Worm (Caenorhabditis elegans): Measurements from ENCODE around the gene ZK666.2.
A peak's percentile ranks its signal among the peaks of the same experiment; 100 is the strongest.

The ZK666.2 gene

ce11 chrII:10502491-10503063 lies 30.9 kb upstream of the ZK666.2 start, which contains the start of gene myrf-1 (continued):
- TF ChIP-seq T20F7.1 (GFP tag; optimal IDR thresholded peaks at IDR 0.05) (peak; percentile 44), ztf-7 (tag; optimal IDR thresholded peaks at IDR 0.05) (peak; percentile 36), fkh-10 (GFP tag; optimal IDR thresholded peaks at IDR 0.05) (peak; percentile 7), Y75B8A.6 (GFP tag; IDR thresholded peaks at IDR 0.05) (no peak), ceh-44 (GFP tag; IDR thresholded peaks at IDR 0.05) (0 out of 2 replicates have a peak, but pooled peaks have one; percentile 42)

ce11 chrII:10501578-10501977 lies 29.9 kb upstream of the ZK666.2 start:
- no peak for TF ChIP-seq zfp-2 (tag; optimal IDR thresholded peaks at IDR 0.05)
- no peak for TF ChIP-seq unc-39 (tag; optimal IDR thresholded peaks at IDR 0.05)
- TF ChIP-seq tra-1 (GFP tag; IDR thresholded peaks at IDR 0.05): no peak
- no peak for TF ChIP-seq lin-15B (tag; optimal IDR thresholded peaks at IDR 0.05)
- TF ChIP-seq F26F4.8 (GFP tag; conservative IDR thresholded peaks at IDR 0.05): no peak
- TF ChIP-seq F10B5.3 (tag; optimal IDR thresholded peaks at IDR 0.05): no peak
- TF ChIP-seq nhr-76 (tag; optimal IDR thresholded peaks at IDR 0.05): no peak
- TF ChIP-seq ztf-11 (tag; optimal IDR thresholded peaks at IDR 0.05): no peak
- TF ChIP-seq dmd-9 (GFP tag; IDR thresholded peaks at IDR 0.05): no peak
- TF ChIP-seq unc-62 (GFP tag; optimal IDR thresholded peaks at IDR 0.05 in 1 of 2): peak in 1 of 2 experiments; percentile 75
- TF ChIP-seq unc-62 (tag; optimal IDR thresholded peaks at IDR 0.05): no peak
- TF ChIP-seq Y48G9A.11 (GFP tag; IDR thresholded peaks at IDR 0.05): no peak
- TF ChIP-seq nhr-42 (GFP tag; IDR thresholded peaks at IDR 0.05): 0 out of 2 replicates have a peak, but pooled peaks have one; percentile 5
- TF ChIP-seq nhr-10 (tag; optimal IDR thresholded peaks at IDR 0.05): no peak
- peak; percentile 76 for TF ChIP-seq hlh-11 (tag; optimal IDR thresholded peaks at IDR 0.05)
- TF ChIP-seq dmd-6 (GFP tag; IDR thresholded peaks at IDR 0.05): no peak
- TF ChIP-seq ctbp-1 (GFP tag; IDR thresholded peaks at IDR 0.05): no peak
- TF ChIP-seq vab-7 (GFP tag; IDR thresholded peaks at IDR 0.05): no peak
- no peak for TF ChIP-seq Y5F2A.4 (GFP tag; optimal IDR thresholded peaks at IDR 0.05)
- peak; percentile 0 for TF ChIP-seq fkh-10 (GFP tag; optimal IDR thresholded peaks at IDR 0.05)
- TF ChIP-seq lin-39 (tag; optimal IDR thresholded peaks at IDR 0.05): no peak
- TF ChIP-seq skn-1 (tag; optimal IDR thresholded peaks at IDR 0.05): no peak
- TF ChIP-seq zip-11 (GFP tag; IDR thresholded peaks at IDR 0.05): no peak
- TF ChIP-seq hlh-30 (tag; optimal IDR thresholded peaks at IDR 0.05; ENCODE audit: insufficient read depth): peak; percentile 87
- TF ChIP-seq rbr-2 (tag; optimal IDR thresholded peaks at IDR 0.05): peak; percentile 33
- TF ChIP-seq ces-1 (GFP tag; optimal IDR thresholded peaks at IDR 0.05): no peak
- TF ChIP-seq ceh-62 (tag; optimal IDR thresholded peaks at IDR 0.05): no peak
- no peak for TF ChIP-seq ceh-82 (tag; optimal IDR thresholded peaks at IDR 0.05)
- TF ChIP-seq madf-9 (GFP tag; conservative IDR thresholded peaks at IDR 0.05): no peak
- peak in 1 of 2 experiments; percentile 86 for TF ChIP-seq mdl-1 (tag; optimal IDR thresholded peaks at IDR 0.05)
- TF ChIP-seq pha-4 (GFP tag; IDR thresholded peaks at IDR 0.05): no peak
- TF ChIP-seq pha-4 (tag; optimal IDR thresholded peaks at IDR 0.05): no peak
- TF ChIP-seq mep-1 (tag; optimal IDR thresholded peaks at IDR 0.05): peak; percentile 53
- no peak for TF ChIP-seq lin-13 (GFP tag; optimal IDR thresholded peaks at IDR 0.05)
- peak; percentile 29 for TF ChIP-seq nhr-48 (tag; optimal IDR thresholded peaks at IDR 0.05)
- no peak for TF ChIP-seq daf-12 (tag; optimal IDR thresholded peaks at IDR 0.05)
- TF ChIP-seq nhr-102 (tag; optimal IDR thresholded peaks at IDR 0.05): no peak
- TF ChIP-seq zip-2 (tag; optimal IDR thresholded peaks at IDR 0.05): no peak
- TF ChIP-seq nhr-77 (tag; optimal IDR thresholded peaks at IDR 0.05): peak; percentile 25
- TF ChIP-seq zfp-3 (GFP tag; conservative IDR thresholded peaks at IDR 0.05): no peak
- TF ChIP-seq unc-130 (GFP tag; optimal IDR thresholded peaks at IDR 0.05): no peak
- no peak for TF ChIP-seq T20F7.1 (GFP tag; optimal IDR thresholded peaks at IDR 0.05)
- TF ChIP-seq ceh-28 (tag; optimal IDR thresholded peaks at IDR 0.05): no peak
- no peak for TF ChIP-seq egl-27 (tag; optimal IDR thresholded peaks at IDR 0.05)
- TF ChIP-seq snpc-1.2 (GFP tag; IDR thresholded peaks at IDR 0.05): no peak
- TF ChIP-seq nhr-237 (tag; optimal IDR thresholded peaks at IDR 0.05): no peak
- peak; percentile 79 for TF ChIP-seq nhr-11 (tag; optimal IDR thresholded peaks at IDR 0.05)
- no peak for TF ChIP-seq aly-2 (tag; optimal IDR thresholded peaks at IDR 0.05)
- TF ChIP-seq ztf-7 (tag; optimal IDR thresholded peaks at IDR 0.05): no peak

Data from whole organism, L4 larva.